Worm (Caenorhabditis elegans) whole organism, late embryonic: ENCODE data around the gene Y57A10B.6.

Source experiments
- C08G9.2 ChIP-seq: sonication (generic microtip); optimal IDR thresholded peaks from 2 replicates; lab custom pipeline; 2016; ENCODE audit warnings: mild to moderate bottlenecking, missing genetic modification characterization, moderate library complexity, missing compliant biosample characterization
- K02D7.2 ChIP-seq: sonication (generic microtip); optimal IDR thresholded peaks from 2 replicates; lab custom pipeline; 2017; ENCODE audit warnings: mild to moderate bottlenecking, missing genetic modification characterization, missing compliant biosample characterization
- Y22D7AL.16 ChIP-seq: sonication (generic microtip); optimal IDR thresholded peaks from 2 replicates; lab custom pipeline; 2016; ENCODE audit warnings: missing genetic modification characterization, missing compliant biosample characterization
- ceh-24 ChIP-seq: sonication (generic microtip); optimal IDR thresholded peaks from 2 replicates; lab custom pipeline; 2016; ENCODE audit warnings: mild to moderate bottlenecking, missing genetic modification characterization, missing compliant biosample characterization
- fax-1 ChIP-seq: sonication (generic microtip); optimal IDR thresholded peaks from 2 replicates; lab custom pipeline; 2016; ENCODE audit warnings: missing genotype, missing genetic modification characterization, missing compliant biosample characterization
- hlh-30 ChIP-seq: sonication (generic microtip); optimal IDR thresholded peaks from 2 replicates; lab custom pipeline; 2017; ENCODE audit warnings: antibody characterized with exemption, missing genetic modification characterization, missing compliant biosample characterization; ENCODE audit not compliant: insufficient read depth
- lin-11 ChIP-seq: fragments of 200-800 bp; sonication (Bioruptor generic); optimal IDR thresholded peaks from 2 replicates; lab custom pipeline; 2018; ENCODE audit warnings: mild to moderate bottlenecking, missing genetic modification characterization, missing compliant biosample characterization

DNA sequence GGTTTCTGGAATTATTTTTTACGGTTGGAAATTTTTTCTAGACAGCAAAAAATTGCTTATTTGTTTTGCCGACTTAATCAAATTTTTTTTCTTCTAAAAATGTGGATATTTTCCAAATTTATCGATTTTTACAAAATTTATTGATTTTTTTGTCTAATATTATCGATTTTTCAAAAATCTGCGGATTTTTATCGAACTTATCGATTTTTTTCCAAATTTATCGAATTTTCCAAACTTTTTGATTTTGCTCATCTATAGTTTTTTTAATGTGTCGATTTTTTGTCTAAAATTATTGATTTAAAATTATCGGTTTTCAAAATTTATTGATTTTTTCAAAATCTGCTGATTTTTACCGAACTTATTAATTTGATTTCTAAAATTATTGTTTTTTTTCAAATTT is 4.3 kb downstream of the Y57A10B.6 start:
- TF ChIP-seq fax-1 (tag; lab: Kevin White, UChicago) (no peak), C08G9.2 (tag; lab: Kevin White, UChicago) (no peak), Y22D7AL.16 (tag; lab: Kevin White, UChicago) (no peak), lin-11 (tag; lab: Kevin White, UChicago) (no peak), K02D7.2 (no peak), ceh-24 (tag; lab: Kevin White, UChicago) (no peak), hlh-30 (tag; lab: Kevin White, UChicago) (no peak)
